Fruit fly (Drosophila melanogaster): ENCODE results near the gene CG43074.

dm6 chr3L:3439598-3439997 lies 44.9 kb downstream of the CG43074 start:
- TF ChIP-seq CG8478 (optimal IDR thresholded peaks at IDR 0.05) (no peak), CTCF (optimal IDR thresholded peaks at IDR 0.05) (no peak)
